Worm (Caenorhabditis elegans): ENCODE data around the gene F11C1.4.

ce11 chrX:12990529-12991520 lies 14.0 kb downstream of the F11C1.4 start, which contains the start of the genes F11C1.1 and vwa-8:
- TF ChIP-seq sea-1 (GFP tag; conservative IDR thresholded peaks at IDR 0.05) (no peak), ceh-13 (GFP tag; optimal IDR thresholded peaks at IDR 0.05) (no peak), flt-1 (GFP tag; IDR thresholded peaks at IDR 0.05) (no peak), hmg-4 (GFP tag; optimal IDR thresholded peaks at IDR 0.05) (no peak), tra-4 (tag; optimal IDR thresholded peaks at IDR 0.05) (no peak), F13C5.2 (tag; optimal IDR thresholded peaks at IDR 0.05) (no peak)

Measured in whole organism, early embryonic.